Fruit fly (Drosophila melanogaster) whole organism, embryonic: Measurements from ENCODE around the gene Tnks.

Source experiments
- Adf1 ChIP-seq: fragments of 200-800 bp; sonication (Bioruptor generic); IDR thresholded peaks from 2 replicates; pipeline ENCODE4 v1.3.6; 2022; ENCODE audit warnings: missing biosample characterization, missing genetic modification characterization
- CG11560 ChIP-seq: fragments of 200-800 bp; sonication (Bioruptor generic); IDR thresholded peaks from 3 replicates; pipeline ENCODE4 v1.3.6; 2022; ENCODE audit warnings: missing biosample characterization, missing genetic modification characterization
- CG11723 ChIP-seq: fragments of 200-800 bp; sonication (Bioruptor generic); optimal IDR thresholded peaks from 2 replicates; lab custom pipeline; 2017; ENCODE audit warnings: missing biosample characterization, mild to moderate bottlenecking, missing genetic modification characterization
- CG12299 ChIP-seq: fragments of 200-800 bp; sonication (Bioruptor generic); optimal IDR thresholded peaks from 2 replicates; lab custom pipeline; 2018; ENCODE audit warnings: missing biosample characterization, mild to moderate bottlenecking, missing genetic modification characterization
- CG12659 ChIP-seq: fragments of 200-800 bp; sonication (Bioruptor generic); optimal IDR thresholded peaks from 3 replicates; lab custom pipeline; 2017; ENCODE audit warnings: mild to moderate bottlenecking, missing biosample characterization, missing genetic modification reagents, missing genetic modification characterization
- CG13624 ChIP-seq: fragments of 200-800 bp; sonication (Bioruptor generic); optimal IDR thresholded peaks from 2 replicates; lab custom pipeline; 2016; ENCODE audit warnings: missing biosample characterization, missing genetic modification characterization
- CG15514 ChIP-seq: fragments of 200-800 bp; sonication (Bioruptor generic); optimal IDR thresholded peaks from 3 replicates; lab custom pipeline; 2017; ENCODE audit warnings: missing biosample characterization, missing genetic modification characterization, mild to moderate bottlenecking, moderate library complexity, missing genetic modification reagents
- CG1603 ChIP-seq: fragments of 200-800 bp; sonication (Bioruptor generic); optimal IDR thresholded peaks from 2 replicates; lab custom pipeline; 2019; ENCODE audit warnings: missing biosample characterization, mild to moderate bottlenecking, missing genetic modification characterization, moderate library complexity
- CG16813 ChIP-seq: fragments of 200-800 bp; sonication (Bioruptor generic); IDR thresholded peaks from 3 replicates; pipeline ENCODE4 v1.3.6; 2022; ENCODE audit warnings: missing biosample characterization, missing genetic modification characterization; ENCODE audit not compliant: partially characterized antibody
- CG17385 ChIP-seq: fragments of 200-800 bp; sonication (Bioruptor generic); optimal IDR thresholded peaks from 3 replicates; lab custom pipeline; 2018; ENCODE audit warnings: missing biosample characterization, mild to moderate bottlenecking, missing genetic modification characterization
- CG1832 ChIP-seq: fragments of 200-800 bp; sonication (Bioruptor generic); optimal IDR thresholded peaks from 2 replicates; lab custom pipeline; 2017; ENCODE audit warnings: missing biosample characterization, mild to moderate bottlenecking, missing genetic modification characterization, inconsistent platforms
- CG2116 ChIP-seq: fragments of 200-800 bp; sonication (Bioruptor generic); optimal IDR thresholded peaks from 3 replicates; lab custom pipeline; 2018; ENCODE audit warnings: missing biosample characterization, mild to moderate bottlenecking, missing genetic modification characterization
- CG2712 ChIP-seq: fragments of 200-800 bp; optimal IDR thresholded peaks from 3 replicates; lab custom pipeline; 2019; ENCODE audit warnings: missing biosample characterization, mild to moderate bottlenecking, missing genetic modification characterization, moderate library complexity
- CG2875 ChIP-seq: fragments of 200-800 bp; sonication (Bioruptor generic); optimal IDR thresholded peaks from 2 replicates; lab custom pipeline; 2017; ENCODE audit warnings: missing biosample characterization, mild to moderate bottlenecking, missing genetic modification characterization, missing genetic modification reagents
- CG30020 ChIP-seq: fragments of 200-800 bp; optimal IDR thresholded peaks from 2 replicates; lab custom pipeline; 2019; ENCODE audit warnings: missing biosample characterization, mild to moderate bottlenecking, missing genetic modification characterization, moderate library complexity
- CG3726 ChIP-seq: fragments of 200-800 bp; sonication (Bioruptor generic); IDR thresholded peaks from 3 replicates; pipeline ENCODE4, ENCODE4 v1.3.6; 2022; ENCODE audit warnings: missing biosample characterization, missing genetic modification characterization
- CG4424 ChIP-seq: fragments of 200-800 bp; sonication (Bioruptor generic); optimal IDR thresholded peaks from 3 replicates; lab custom pipeline; 2016; ENCODE audit warnings: missing biosample characterization, missing genetic modification characterization
- CG6791 ChIP-seq: fragments of 200-800 bp; sonication (Bioruptor generic); IDR thresholded peaks from 3 replicates; pipeline ENCODE4 v1.3.6; 2022; ENCODE audit warnings: missing biosample characterization, missing genetic modification characterization; ENCODE audit not compliant: partially characterized antibody
- CG6813 ChIP-seq: fragments of 200-800 bp; sonication (Bioruptor generic); optimal IDR thresholded peaks from 2 replicates; lab custom pipeline; 2017; ENCODE audit warnings: missing biosample characterization, missing genetic modification characterization, mild to moderate bottlenecking, moderate library complexity, missing genetic modification reagents
- CG9876 ChIP-seq: fragments of 200-800 bp; sonication (Bioruptor generic); optimal IDR thresholded peaks from 2 replicates; lab custom pipeline; 2016; ENCODE audit warnings: missing biosample characterization, missing genetic modification characterization
- CG9932 ChIP-seq: fragments of 200-800 bp; sonication (Bioruptor generic); IDR thresholded peaks from 2 replicates; pipeline ENCODE4 v1.3.6; 2022; ENCODE audit warnings: missing biosample characterization, missing genetic modification characterization
- Deaf1 ChIP-seq: fragments of 200-800 bp; optimal IDR thresholded peaks from 3 replicates; lab custom pipeline; 2019; ENCODE audit warnings: missing biosample characterization, mild to moderate bottlenecking, missing genetic modification characterization, moderate library complexity
- Dp ChIP-seq: fragments of 200-800 bp; sonication (Bioruptor generic); optimal IDR thresholded peaks from 2 replicates; lab custom pipeline; 2018; ENCODE audit warnings: missing biosample characterization, mild to moderate bottlenecking, missing genetic modification characterization, moderate library complexity
- E2f2 ChIP-seq: fragments of 200-800 bp; sonication (Bioruptor generic); IDR thresholded peaks from 2 replicates; pipeline ENCODE4 v1.3.6; 2022; ENCODE audit warnings: missing biosample characterization, missing genetic modification characterization
- Ets97D ChIP-seq: fragments of 200-800 bp; sonication (Bioruptor generic); optimal IDR thresholded peaks from 3 replicates; lab custom pipeline; 2016; ENCODE audit warnings: missing biosample characterization, missing genetic modification characterization
- HLH3B ChIP-seq: fragments of 200-800 bp; sonication (Bioruptor generic); IDR thresholded peaks from 2 replicates; pipeline ENCODE4 v1.3.6; 2022; ENCODE audit warnings: missing biosample characterization, missing genetic modification characterization
- HLH4C ChIP-seq: fragments of 200-800 bp; sonication (Bioruptor generic); IDR thresholded peaks from 3 replicates; pipeline ENCODE4 v1.3.6; 2022; ENCODE audit warnings: missing biosample characterization, missing genetic modification characterization; ENCODE audit not compliant: partially characterized antibody
- Hr51 ChIP-seq, 2 experiments: fragments of 200-800 bp; sonication (Bioruptor generic); optimal IDR thresholded peaks; 2 replicates in 1 of 2; 3 replicates in 1 of 2; lab custom pipeline; 2016 to 2018; ENCODE audit warnings: missing biosample characterization in 2 of 2, missing genetic modification characterization in 2 of 2, mild to moderate bottlenecking in 1 of 2, moderate library complexity in 1 of 2
- Max ChIP-seq: fragments of 200-800 bp; sonication (Bioruptor generic); optimal IDR thresholded peaks from 2 replicates; lab custom pipeline; 2016; ENCODE audit warnings: missing biosample characterization, mild to moderate bottlenecking, missing genetic modification characterization
- Nf-YB ChIP-seq: fragments of 200-800 bp; sonication (Bioruptor generic); optimal IDR thresholded peaks from 3 replicates; lab custom pipeline; 2019; ENCODE audit warnings: missing biosample characterization, mild to moderate bottlenecking, missing genetic modification characterization, moderate library complexity
- Nf-YC ChIP-seq: fragments of 200-800 bp; optimal IDR thresholded peaks from 3 replicates; lab custom pipeline; 2019; ENCODE audit warnings: missing biosample characterization, mild to moderate bottlenecking, missing genetic modification characterization, moderate library complexity
- Opbp ChIP-seq: fragments of 200-800 bp; sonication (Bioruptor generic); IDR thresholded peaks from 3 replicates; pipeline ENCODE4 v1.3.6; 2022; ENCODE audit warnings: missing biosample characterization, missing genetic modification characterization; ENCODE audit not compliant: partially characterized antibody
- PHDP ChIP-seq: fragments of 200-800 bp; sonication (Bioruptor generic); optimal IDR thresholded peaks from 3 replicates; lab custom pipeline; 2018; ENCODE audit warnings: missing biosample characterization, mild to moderate bottlenecking, missing genetic modification characterization, moderate library complexity
- Scr ChIP-seq: fragments of 200-800 bp; sonication (Bioruptor generic); IDR thresholded peaks from 2 replicates; pipeline ENCODE4 v1.3.6; 2022; ENCODE audit warnings: missing biosample characterization, missing genetic modification characterization; ENCODE audit not compliant: partially characterized antibody
- Sin3A ChIP-seq: fragments of >200 bp; optimal IDR thresholded peaks from 2 replicates; lab custom pipeline; 2018
- amos ChIP-seq: fragments of 200-800 bp; sonication (Bioruptor generic); IDR thresholded peaks from 2 replicates; pipeline ENCODE4 v1.3.6; 2022; ENCODE audit warnings: missing biosample characterization, missing genetic modification characterization; ENCODE audit not compliant: partially characterized antibody
- chif ChIP-seq, 2 experiments: fragments of 200-800 bp; sonication (Bioruptor generic); optimal IDR thresholded peaks; 3 replicates each; lab custom pipeline; 2016; ENCODE audit warnings: missing biosample characterization in 2 of 2, missing genetic modification characterization in 2 of 2
- crp ChIP-seq, 2 experiments: fragments of 200-800 bp; sonication (Bioruptor generic); optimal IDR thresholded peaks; 2 replicates in 1 of 2; 3 replicates in 1 of 2; lab custom pipeline; 2017; ENCODE audit warnings: missing biosample characterization in 2 of 2, missing genetic modification characterization in 2 of 2, mild to moderate bottlenecking in 1 of 2, moderate library complexity in 1 of 2
- da ChIP-seq: fragments of 200-800 bp; sonication (Bioruptor generic); optimal IDR thresholded peaks from 2 replicates; lab custom pipeline; 2016; ENCODE audit warnings: missing biosample characterization, missing genetic modification characterization
- dmrt99B ChIP-seq: fragments of 200-800 bp; sonication (Bioruptor generic); optimal IDR thresholded peaks from 2 replicates; lab custom pipeline; 2018; ENCODE audit warnings: missing biosample characterization, mild to moderate bottlenecking, missing genetic modification characterization, moderate library complexity
- gsb-n ChIP-seq: fragments of 200-800 bp; sonication (Bioruptor generic); optimal IDR thresholded peaks from 3 replicates; lab custom pipeline; 2018; ENCODE audit warnings: missing biosample characterization, mild to moderate bottlenecking, missing genetic modification characterization
- hb ChIP-seq: fragments of 200-800 bp; sonication (Bioruptor generic); IDR thresholded peaks from 3 replicates; pipeline ENCODE4 v1.3.6; 2022; ENCODE audit warnings: missing biosample characterization, missing genetic modification characterization; ENCODE audit not compliant: partially characterized antibody
- jing ChIP-seq: fragments of 200-800 bp; sonication (Bioruptor generic); optimal IDR thresholded peaks from 2 replicates; lab custom pipeline; 2018; ENCODE audit warnings: missing biosample characterization, mild to moderate bottlenecking, missing genetic modification characterization
- nom ChIP-seq: fragments of 200-800 bp; sonication (Bioruptor generic); optimal IDR thresholded peaks from 2 replicates; lab custom pipeline; 2017; ENCODE audit warnings: missing biosample characterization, missing genetic modification characterization, mild to moderate bottlenecking, moderate library complexity, missing genetic modification reagents
- pzg ChIP-seq: fragments of 200-800 bp; sonication (Bioruptor generic); optimal IDR thresholded peaks from 3 replicates; lab custom pipeline; 2018; ENCODE audit warnings: missing biosample characterization, mild to moderate bottlenecking, missing genetic modification characterization, moderate library complexity
- tap ChIP-seq: fragments of 200-800 bp; optimal IDR thresholded peaks from 3 replicates; lab custom pipeline; 2019; ENCODE audit warnings: missing biosample characterization, mild to moderate bottlenecking, missing genetic modification characterization, moderate library complexity
- tna ChIP-seq: fragments of 200-800 bp; sonication (Bioruptor generic); IDR thresholded peaks from 2 replicates; pipeline ENCODE4 v1.3.6; 2022; ENCODE audit warnings: missing biosample characterization, missing genetic modification characterization; ENCODE audit not compliant: partially characterized antibody

The Tnks gene

dm6 chr3R:25626625-25627275 is 34.3 kb downstream of the Tnks start, which contains the start of gene Ssadh (continued):
- TF ChIP-seq CG2875, result no peak
- no peak for TF ChIP-seq CG17385
- no peak for TF ChIP-seq nom (GFP tag; lab: Kevin White, UChicago)
- no peak for TF ChIP-seq Nf-YB
- TF ChIP-seq amos, result peak; percentile 56
- TF ChIP-seq CG9876 (GFP tag; lab: Kevin White, UChicago), result no peak
- TF ChIP-seq da (GFP tag; lab: Kevin White, UChicago), result peak; percentile 6
- peak; percentile 2 for TF ChIP-seq CG4424 (GFP tag; lab: Kevin White, UChicago)
- no peak for TF ChIP-seq tap (tag; lab: Kevin White, UChicago)
- peak; percentile 78 for TF ChIP-seq CG2116 (GFP tag; lab: Kevin White, UChicago)
- TF ChIP-seq jing (GFP tag; lab: Kevin White, UChicago), result no peak
- no peak for TF ChIP-seq CG9932 (GFP tag; lab: Robert Waterston, UW)
- no peak for TF ChIP-seq HLH3B
- peak; percentile 49 for TF ChIP-seq Adf1
- TF ChIP-seq CG1832, result no peak
- peak; percentile 3 for TF ChIP-seq Nf-YC (tag; lab: Kevin White, UChicago)
- TF ChIP-seq CG12659 (GFP tag; lab: Kevin White, UChicago), result peak; percentile 31
- peak; percentile 75 for TF ChIP-seq HLH4C (GFP tag; lab: Robert Waterston, UW)
- TF ChIP-seq CG11723 (GFP tag; lab: Kevin White, UChicago), result no peak
- peak; percentile 29 for TF ChIP-seq CG2712 (tag; lab: Kevin White, UChicago)
- TF ChIP-seq CG13624 (GFP tag; lab: Kevin White, UChicago), result peak; percentile 8
- peak; percentile 57 for TF ChIP-seq Scr (GFP tag; lab: Robert Waterston, UW)
- 0 out of 3 replicates have a peak, but pooled peaks have one; percentile 62 for TF ChIP-seq CG6791 (GFP tag; lab: Robert Waterston, UW)
- peak; percentile 99 for TF ChIP-seq CG11560 (tag; lab: Robert Waterston, UW)
- TF ChIP-seq Deaf1 (tag; lab: Kevin White, UChicago), result no peak
- TF ChIP-seq CG16813 (GFP tag; lab: Robert Waterston, UW), result peak; percentile 58; the same call in 2 of the 3 replicates
- peak; percentile 97 for TF ChIP-seq E2f2
- TF ChIP-seq PHDP (tag; lab: Kevin White, UChicago), result no peak
- TF ChIP-seq Dp (GFP tag; lab: Kevin White, UChicago), result peak; percentile 93
- TF ChIP-seq dmrt99B (tag; lab: Kevin White, UChicago), result no peak
- TF ChIP-seq hb (GFP tag; lab: Robert Waterston, UW), result peak; percentile 61; the same call in 1 of the 3 replicates
- TF ChIP-seq CG12299 (tag; lab: Kevin White, UChicago), result no peak
- TF ChIP-seq gsb-n (tag; lab: Kevin White, UChicago), result peak; percentile 56
- TF ChIP-seq crp (GFP tag; optimal IDR thresholded peaks at IDR 0.05; lab: Kevin White, UChicago), result peak in 1 of 2 experiments; percentile 82
- no peak for TF ChIP-seq Hr51 (GFP tag; optimal IDR thresholded peaks at IDR 0.05; lab: Kevin White, UChicago)
- peak; percentile 69 for TF ChIP-seq Sin3A (lab: Kevin White, UChicago)
- peak; percentile 59 for TF ChIP-seq pzg (GFP tag; lab: Kevin White, UChicago)
- peak; percentile 14 for TF ChIP-seq CG30020 (tag; lab: Kevin White, UChicago)
- TF ChIP-seq CG6813 (GFP tag; lab: Kevin White, UChicago), result no peak
- TF ChIP-seq CG1603 (tag; lab: Kevin White, UChicago), result no peak
- TF ChIP-seq tna (GFP tag; lab: Robert Waterston, UW), result peak; percentile 63; the same call in 1 of the 2 replicates
- TF ChIP-seq Max (GFP tag; lab: Kevin White, UChicago), result peak; percentile 57
- TF ChIP-seq chif (GFP tag; optimal IDR thresholded peaks at IDR 0.05; lab: Kevin White, UChicago), result no peak
- peak; percentile 95 for TF ChIP-seq CG15514 (GFP tag; lab: Kevin White, UChicago)
- no peak for TF ChIP-seq CG3726 (GFP tag; lab: Robert Waterston, UW)
- peak; percentile 39 for TF ChIP-seq Ets97D
- peak; percentile 37; the same call in 1 of the 3 replicates for TF ChIP-seq Opbp (GFP tag; lab: Robert Waterston, UW)
